Fruit fly (Drosophila melanogaster): ENCODE data around the gene RpS28a.

DNA sequence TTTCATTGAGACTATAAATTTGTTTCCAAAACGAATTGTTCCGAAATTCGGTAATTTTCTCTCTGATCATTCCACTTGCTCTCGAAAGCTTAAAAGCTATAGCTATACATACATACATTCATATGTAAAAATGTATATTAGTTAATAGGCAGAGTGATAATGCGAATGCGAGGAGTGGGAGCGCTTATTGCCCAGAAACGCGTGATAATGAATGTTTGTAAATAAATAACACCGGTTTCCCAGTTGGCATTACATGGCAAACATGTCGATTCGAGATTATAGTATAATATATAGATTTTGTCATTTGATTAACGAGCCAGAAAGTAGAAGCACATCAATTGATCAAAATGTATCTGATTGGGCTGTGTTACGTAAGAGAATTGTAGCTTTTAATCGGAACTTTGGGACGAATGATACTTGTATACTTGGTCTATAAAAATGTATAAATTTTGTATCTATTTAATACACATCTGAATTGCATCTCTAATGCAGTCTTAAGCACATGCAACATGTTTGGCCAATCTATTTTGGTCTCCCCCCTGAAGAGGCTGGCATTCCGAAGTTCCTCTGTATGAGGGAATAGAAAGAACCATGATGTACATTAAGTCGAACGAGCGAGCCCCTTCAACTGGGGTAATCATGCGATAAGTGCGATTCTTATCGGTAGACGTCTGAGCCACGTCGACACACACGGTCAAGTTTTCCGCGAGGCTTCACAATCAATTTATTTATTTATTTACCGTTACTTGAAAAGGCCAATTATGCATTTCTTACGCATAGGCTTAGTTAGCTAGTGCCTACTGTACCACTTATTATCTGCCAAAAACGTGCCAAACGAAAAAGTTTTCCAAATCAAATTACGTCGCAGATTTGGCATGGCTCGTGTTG is 9.6 kb downstream of the RpS28a start:
- TF ChIP-seq psq (optimal IDR thresholded peaks at IDR 0.05) (no peak), CG8478 (optimal IDR thresholded peaks at IDR 0.05) (no peak), EcR (GFP tag; optimal IDR thresholded peaks at IDR 0.05) (no peak), Dll (optimal IDR thresholded peaks at IDR 0.05) (no peak), usp (GFP tag; optimal IDR thresholded peaks at IDR 0.05) (no peak), pan (optimal IDR thresholded peaks at IDR 0.05) (no peak)

Measured in whole organism.